Worm (Caenorhabditis elegans): Measurements from ENCODE around the gene R10D12.6.

DNA sequence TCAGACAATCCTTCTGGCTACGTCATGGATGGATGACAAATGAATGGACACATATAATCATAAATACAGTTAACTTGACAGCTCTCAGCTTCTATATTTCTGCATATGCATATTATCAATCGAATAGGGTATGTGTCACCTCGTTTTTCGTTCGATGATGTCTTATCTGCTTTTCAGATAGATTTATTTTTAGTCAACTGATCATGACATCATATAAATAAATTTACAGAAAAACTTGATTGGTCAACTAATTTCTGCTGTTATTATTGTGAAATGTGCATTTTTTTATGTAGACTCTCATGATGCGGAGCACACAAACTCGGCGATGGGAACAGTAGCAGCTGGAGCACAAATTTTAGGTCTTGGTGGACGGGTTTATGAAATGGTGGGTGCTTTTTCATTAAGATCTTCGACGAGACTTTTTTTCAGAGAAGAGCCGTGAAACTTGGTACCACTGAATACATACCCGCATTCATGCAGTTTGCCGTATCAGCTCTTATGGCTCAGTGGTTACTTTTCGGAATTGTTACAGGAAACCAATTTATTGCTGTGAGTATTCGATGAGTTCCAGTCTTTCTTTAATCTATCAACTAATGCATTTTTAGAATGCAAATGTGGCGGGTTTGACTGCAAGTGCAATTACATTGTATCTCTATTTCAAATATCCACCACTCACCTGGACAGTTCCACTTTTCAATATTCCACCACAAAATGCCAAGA, 6.4 kb downstream of the R10D12.6 start:
- TF ChIP-seq snpc-4 (tag; optimal IDR thresholded peaks at IDR 0.05) (no peak), unc-130 (GFP tag; optimal IDR thresholded peaks at IDR 0.05) (no peak), dmd-6 (GFP tag; IDR thresholded peaks at IDR 0.05) (no peak), skn-1 (tag; optimal IDR thresholded peaks at IDR 0.05) (no peak), spr-3 (GFP tag; optimal IDR thresholded peaks at IDR 0.05) (no peak), ceh-62 (tag; optimal IDR thresholded peaks at IDR 0.05) (no peak), Y75B8A.6 (GFP tag; IDR thresholded peaks at IDR 0.05) (no peak), nhr-237 (tag; optimal IDR thresholded peaks at IDR 0.05) (no peak), Y48G9A.11 (GFP tag; IDR thresholded peaks at IDR 0.05) (no peak), aly-2 (tag; optimal IDR thresholded peaks at IDR 0.05) (no peak), nhr-42 (GFP tag; IDR thresholded peaks at IDR 0.05) (no peak), lin-1 (GFP tag; IDR thresholded peaks at IDR 0.05) (no peak)
